2 fruit fly cellular contexts compared by ENCODE assay signal in the genomic region with DNA sequence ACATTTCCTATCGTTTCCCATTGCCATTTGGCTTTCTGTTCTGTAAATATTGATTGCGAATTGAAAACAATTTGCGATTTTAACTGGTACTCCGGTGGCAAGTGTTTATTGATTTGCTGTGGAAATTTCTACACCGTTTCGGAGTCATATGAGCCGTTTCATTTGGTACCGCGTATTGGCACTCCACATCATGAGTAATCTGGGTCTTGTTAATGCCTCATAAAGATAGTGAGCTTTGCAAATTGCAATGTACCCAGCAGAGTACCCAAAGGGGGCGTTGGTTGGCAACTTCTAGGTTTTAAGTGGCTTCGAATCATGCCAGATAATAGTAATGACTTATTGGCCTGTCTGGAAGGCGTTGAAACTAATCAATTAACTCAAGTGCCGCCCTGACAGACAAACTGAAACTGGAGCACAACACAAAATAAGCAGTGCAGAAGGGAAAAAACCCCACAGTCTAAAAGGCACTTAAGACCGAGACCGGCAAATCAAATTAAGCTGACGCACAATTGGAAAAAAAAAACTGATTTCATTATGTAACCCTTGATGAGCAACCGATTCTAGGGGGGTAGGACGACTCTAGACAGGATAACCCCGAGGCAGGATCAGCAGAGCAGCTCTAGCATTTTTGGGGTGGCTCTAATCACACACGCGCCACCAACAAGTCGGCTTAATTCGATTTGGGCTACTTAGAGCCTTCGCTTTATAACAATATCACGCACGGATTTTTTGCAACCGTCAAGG.
A peak's percentile ranks its signal among the peaks of the same experiment; 100 is the strongest.
TF ChIP-seq lines count a peak whose summit lies in the region.

No protein-coding gene starts in this region.

- TF ChIP-seq CTCF in whole organism, embryonic (GFP tag; optimal IDR thresholded peaks at IDR 0.05; lab: Kevin White, UChicago): no peak

TF ChIP-seq in whole organism, adult, 20 proteins besides CTCF, POLR2A, EP300 and RAD21:
- TF ChIP-seq cic (GFP tag; optimal IDR thresholded peaks at IDR 0.05; lab: Kevin White, UChicago) (peak; percentile 65), kay (GFP tag; lab: Kevin White, UChicago; ENCODE audit: borderline replicate concordance) (peak; percentile 67), Hr96 (GFP tag; optimal IDR thresholded peaks at IDR 0.05; lab: Kevin White, UChicago) (peak; percentile 43), bab1 (GFP tag; optimal IDR thresholded peaks at IDR 0.05; lab: Kevin White, UChicago) (no peak)
TF ChIP-seq in whole organism, adult: peak in this region for 3.

TF ChIP-seq in whole organism, embryonic, 481 proteins besides CTCF, POLR2A, EP300 and RAD21:
- TF ChIP-seq CG12659 (GFP tag; optimal IDR thresholded peaks at IDR 0.05; lab: Kevin White, UChicago) (no peak), hb (GFP tag; IDR thresholded peaks at IDR 0.05; lab: Robert Waterston, UW; ENCODE audit: partially characterized antibody) (no peak), gsb-n (tag; optimal IDR thresholded peaks at IDR 0.05; lab: Kevin White, UChicago) (peak; percentile 17), CG4820 (GFP tag; optimal IDR thresholded peaks at IDR 0.05; lab: Kevin White, UChicago) (no peak), Ets65A (GFP tag; lab: Kevin White, UChicago) (peak; percentile 69), sqz (GFP tag; optimal IDR thresholded peaks at IDR 0.05; lab: Kevin White, UChicago) (peak; percentile 43), pros (GFP tag; optimal IDR thresholded peaks at IDR 0.05; lab: Kevin White, UChicago) (peak; percentile 59), CG3726 (GFP tag; IDR thresholded peaks at IDR 0.05; lab: Robert Waterston, UW) (0 out of 3 replicates have a peak, but pooled peaks have one; percentile 15), Pdp1 (GFP tag; optimal IDR thresholded peaks at IDR 0.05; lab: Kevin White, UChicago) (peak in 1 of 2 experiments; percentile 74), lab (GFP tag; optimal IDR thresholded peaks at IDR 0.05; lab: Kevin White, UChicago) (peak; percentile 23)
TF ChIP-seq in whole organism, embryonic: peak in this region for 7.

Comparison
In these comparisons a context has a peak if more than half of its experiments do, and no peak if none do; other contexts are left out.
1. Of the 1 proteins assayed by ChIP-seq in both whole organism, embryonic and whole organism, adult: peak only in whole organism, embryonic: none; only in whole organism, adult: kay; in both: none; in neither: 0.